Worm (Caenorhabditis elegans) whole organism, dauer: ENCODE measurements around the gene glrx-22.

ENCODE experiments used
- unc-62 ChIP-seq: sonication (generic microtip); optimal IDR thresholded peaks from 2 replicates; lab custom pipeline; 2017; ENCODE audit warnings: missing biosample characterization, missing genetic modification reagents, missing genetic modification characterization

glrx-22 gene

ce11 chrIV:8174792-8175191, 26.2 kb downstream of the glrx-22 start:
- TF ChIP-seq unc-62 (GFP tag; lab: Kevin White, UChicago) = no peak

ce11 chrIV:8173610-8174009, 27.4 kb downstream of the glrx-22 start:
- no peak for TF ChIP-seq unc-62 (GFP tag; lab: Kevin White, UChicago)

- no peak for TF ChIP-seq unc-62 (GFP tag; lab: Kevin White, UChicago)
Observed at ce11 chrIV:8171376-8171775, 29.7 kb downstream of the glrx-22 start.

ce11 chrIV:8170264-8170663, 30.8 kb downstream of the glrx-22 start:
- TF ChIP-seq unc-62 (GFP tag; lab: Kevin White, UChicago) = no peak

- TF ChIP-seq unc-62 (GFP tag; lab: Kevin White, UChicago) = no peak
Observed at ce11 chrIV:8169674-8170073, 31.4 kb downstream of the glrx-22 start, which contains the start of gene C07G1.15. C07G1.15 (plus strand) TSS chrIV:8169974.

ce11 chrIV:8168660-8169059, 32.4 kb downstream of the glrx-22 start, which contains the start of gene clec-52:
clec-52 (minus strand) TSS chrIV:8168760.
- no peak for TF ChIP-seq unc-62 (GFP tag; lab: Kevin White, UChicago)

ce11 chrIV:8165950-8166349, 35.1 kb downstream of the glrx-22 start, which contains the start of gene B0218.7:
B0218.7 (minus strand) TSS chrIV:8166050.
- TF ChIP-seq unc-62 (GFP tag; lab: Kevin White, UChicago) = no peak

- no peak for TF ChIP-seq unc-62 (GFP tag; lab: Kevin White, UChicago)
Observed at ce11 chrIV:8164515-8164914, 36.5 kb downstream of the glrx-22 start.

- TF ChIP-seq unc-62 (GFP tag; lab: Kevin White, UChicago) = no peak
Observed at ce11 chrIV:8163687-8164086, 37.3 kb downstream of the glrx-22 start, which contains the start of gene clec-51. clec-51 (minus strand) TSS chrIV:8163800.

- TF ChIP-seq unc-62 (GFP tag; lab: Kevin White, UChicago) = no peak
Observed at ce11 chrIV:8161774-8162173, 39.3 kb downstream of the glrx-22 start.

- no peak for TF ChIP-seq unc-62 (GFP tag; lab: Kevin White, UChicago)
Observed at ce11 chrIV:8159995-8160394, 41.0 kb downstream of the glrx-22 start.

ce11 chrIV:8159087-8159486, 41.9 kb downstream of the glrx-22 start, which contains the start of gene faah-1:
faah-1 (plus strand) TSS chrIV:8159387.
- TF ChIP-seq unc-62 (GFP tag; lab: Kevin White, UChicago) = no peak

- TF ChIP-seq unc-62 (GFP tag; lab: Kevin White, UChicago) = no peak
Observed at ce11 chrIV:8157161-8157560, 43.9 kb downstream of the glrx-22 start, which contains the start of gene B0218.5. B0218.5 (minus strand) TSS chrIV:8157261.

ce11 chrIV:8154966-8155365, 46.1 kb downstream of the glrx-22 start:
- TF ChIP-seq unc-62 (GFP tag; lab: Kevin White, UChicago) = no peak

- TF ChIP-seq unc-62 (GFP tag; lab: Kevin White, UChicago) = no peak
Observed at ce11 chrIV:8153163-8153562, 47.9 kb downstream of the glrx-22 start.

ce11 chrIV:8152688-8153087, 48.3 kb downstream of the glrx-22 start:
- TF ChIP-seq unc-62 (GFP tag; lab: Kevin White, UChicago) = no peak

- no peak for TF ChIP-seq unc-62 (GFP tag; lab: Kevin White, UChicago)
Observed at ce11 chrIV:8152145-8152544, 48.9 kb downstream of the glrx-22 start, which contains the start of gene faah-2. faah-2 (plus strand) TSS chrIV:8152445.
